Worm (Caenorhabditis elegans): ENCODE data around the gene exp-1.

DNA sequence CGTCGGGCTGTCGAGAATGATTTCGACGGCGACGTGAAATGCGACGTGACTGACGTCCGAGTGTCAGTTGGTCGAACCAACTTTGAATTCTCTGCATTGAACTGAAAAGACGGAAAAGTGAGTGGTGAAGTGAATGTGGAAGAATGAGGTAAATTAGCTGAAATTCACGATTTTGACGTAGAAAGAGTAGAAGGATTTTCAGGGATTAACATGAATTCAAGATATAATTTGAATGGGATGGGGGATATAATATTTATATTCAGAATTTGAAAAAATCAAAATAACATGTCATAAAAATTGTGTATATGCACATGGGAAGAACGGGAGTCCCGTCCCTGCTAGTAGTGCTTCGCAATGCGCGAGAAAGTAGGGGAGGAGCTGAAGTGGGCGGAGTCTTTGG lies 42.7 kb downstream of the exp-1 start, which contains the start of gene C29H12.6:
- TF ChIP-seq fos-1 (tag; optimal IDR thresholded peaks at IDR 0.05) (no peak), daf-8 (GFP tag; IDR thresholded peaks at IDR 0.05) (no peak), madf-9 (GFP tag; conservative IDR thresholded peaks at IDR 0.05) (no peak)

Data from whole organism, L4 larva.